Fruit fly (Drosophila melanogaster) whole organism, pupa: ENCODE data around the gene mei-P26.
A peak's percentile ranks its signal among the peaks of the same experiment; 100 is the strongest.

ENCODE experiments used
- CG10348 ChIP-seq: fragments of 200-800 bp; sonication (Bioruptor generic); IDR thresholded peaks from 2 replicates; pipeline ENCODE4 v1.3.6; 2022; ENCODE audit warnings: missing biosample characterization, missing genetic modification characterization
- CG12605 ChIP-seq: fragments of 200-800 bp; sonication (Bioruptor generic); IDR thresholded peaks from 2 replicates; pipeline ENCODE4 v1.3.6; 2022; ENCODE audit warnings: missing biosample characterization, missing genetic modification characterization
- CG13204 ChIP-seq: fragments of 200-800 bp; sonication (Bioruptor generic); optimal IDR thresholded peaks from 2 replicates; lab custom pipeline; 2018; ENCODE audit warnings: missing biosample characterization, mild to moderate bottlenecking, missing genetic modification characterization, moderate library complexity
- CG14655 ChIP-seq: fragments of 200-800 bp; sonication (Bioruptor generic); optimal IDR thresholded peaks from 3 replicates; lab custom pipeline; 2017; ENCODE audit warnings: mild to moderate bottlenecking, missing biosample characterization, missing genetic modification reagents, missing genetic modification characterization
- CG15710 ChIP-seq: fragments of 200-800 bp; sonication (Bioruptor generic); optimal IDR thresholded peaks from 2 replicates; lab custom pipeline; 2018; ENCODE audit warnings: missing biosample characterization, mild to moderate bottlenecking, missing genetic modification characterization, moderate library complexity
- CG32121 ChIP-seq: fragments of 200-800 bp; sonication (Bioruptor generic); IDR thresholded peaks from 2 replicates; pipeline ENCODE4 v1.3.6; 2022; ENCODE audit warnings: missing biosample characterization, missing genetic modification characterization
- CG34367 ChIP-seq: fragments of 200-800 bp; sonication (Bioruptor generic); optimal IDR thresholded peaks from 2 replicates; lab custom pipeline; 2018; ENCODE audit warnings: missing biosample characterization, mild to moderate bottlenecking, missing genetic modification characterization
- CG4496 ChIP-seq: fragments of 200-800 bp; sonication (Bioruptor generic); IDR thresholded peaks from 3 replicates; pipeline ENCODE4 v1.3.6; 2022; ENCODE audit warnings: missing biosample characterization, missing genetic modification characterization
- CG8159 ChIP-seq: fragments of 200-800 bp; sonication (Bioruptor generic); optimal IDR thresholded peaks from 3 replicates; lab custom pipeline; 2018; ENCODE audit warnings: missing biosample characterization, mild to moderate bottlenecking, missing genetic modification characterization, moderate library complexity
- CG8301 ChIP-seq: fragments of 200-800 bp; sonication (Bioruptor generic); optimal IDR thresholded peaks from 2 replicates; lab custom pipeline; 2018; ENCODE audit warnings: missing biosample characterization, mild to moderate bottlenecking, missing genetic modification characterization
- CG9948 ChIP-seq: fragments of 200-800 bp; sonication (Bioruptor generic); optimal IDR thresholded peaks from 2 replicates; lab custom pipeline; 2018; ENCODE audit warnings: missing biosample characterization, mild to moderate bottlenecking, missing genetic modification characterization, moderate library complexity
- D1 ChIP-seq: fragments of 200-800 bp; sonication (Bioruptor generic); optimal IDR thresholded peaks from 2 replicates; lab custom pipeline; 2018; ENCODE audit warnings: missing biosample characterization, mild to moderate bottlenecking, missing genetic modification characterization, moderate library complexity
- EcR ChIP-seq: fragments of 200-800 bp; sonication (Bioruptor generic); optimal IDR thresholded peaks from 3 replicates; lab custom pipeline; 2019; ENCODE audit warnings: missing biosample characterization, missing genetic modification characterization, mild to moderate bottlenecking, moderate library complexity, missing genetic modification reagents
- Ets98B ChIP-seq: fragments of 200-800 bp; sonication (Bioruptor generic); IDR thresholded peaks from 2 replicates; pipeline ENCODE4 v1.3.6; 2022; ENCODE audit warnings: missing biosample characterization, missing genetic modification characterization
- Pif1A ChIP-seq: fragments of 200-800 bp; sonication (Bioruptor generic); optimal IDR thresholded peaks from 3 replicates; lab custom pipeline; 2016; ENCODE audit warnings: missing biosample characterization, missing genetic modification characterization
- Pif1B ChIP-seq: fragments of 200-800 bp; sonication (Bioruptor generic); optimal IDR thresholded peaks from 3 replicates; lab custom pipeline; 2016; ENCODE audit warnings: missing biosample characterization, missing genetic modification characterization
- Snoo ChIP-seq: fragments of 200-800 bp; sonication (Bioruptor generic); optimal IDR thresholded peaks from 3 replicates; lab custom pipeline; 2017; ENCODE audit warnings: missing biosample characterization, mild to moderate bottlenecking, missing genetic modification characterization, inconsistent platforms
- fd96Ca ChIP-seq: fragments of 200-800 bp; sonication (Bioruptor generic); IDR thresholded peaks from 3 replicates; pipeline ENCODE4 v1.3.6; 2022; ENCODE audit warnings: missing biosample characterization, missing genetic modification characterization
- gl ChIP-seq: fragments of 200-800 bp; sonication (Bioruptor generic); optimal IDR thresholded peaks from 2 replicates; lab custom pipeline; 2018; ENCODE audit warnings: missing biosample characterization, mild to moderate bottlenecking, missing genetic modification characterization
- rn ChIP-seq: fragments of 200-800 bp; sonication (Bioruptor generic); IDR thresholded peaks from 2 replicates; pipeline ENCODE4 v1.3.6; 2022; ENCODE audit warnings: missing biosample characterization, missing genetic modification characterization

The mei-P26 gene

dm6 chrX:9220434-9220833 is 57.4 kb downstream of the mei-P26 start:
- TF ChIP-seq Snoo (tag; lab: Kevin White, UChicago) (no peak), CG14655 (peak; percentile 60), CG8159 (tag; lab: Kevin White, UChicago) (no peak), CG9948 (tag; lab: Kevin White, UChicago) (peak; percentile 16), CG12605 (GFP tag; lab: Robert Waterston, UW) (peak; percentile 34; the same call in 1 of the 2 replicates), CG4496 (GFP tag; lab: Robert Waterston, UW) (peak; percentile 83), CG32121 (peak; percentile 75), Ets98B (peak; percentile 79), rn (GFP tag; lab: Robert Waterston, UW) (no peak), fd96Ca (peak; percentile 78; the same call in 2 of the 3 replicates), CG8301 (tag; lab: Kevin White, UChicago) (peak; percentile 44), CG10348 (GFP tag; lab: Robert Waterston, UW) (peak; percentile 66)

- TF ChIP-seq CG14655: peak; percentile 26
- no peak for TF ChIP-seq Pif1A (GFP tag; lab: Kevin White, UChicago)
- TF ChIP-seq CG4496 (GFP tag; lab: Robert Waterston, UW): no peak; the same call in 2 of the 3 replicates
- TF ChIP-seq CG32121: no peak
- no peak for TF ChIP-seq CG15710
- no peak for TF ChIP-seq Snoo (tag; lab: Kevin White, UChicago)
- peak; percentile 31; the same call in 1 of the 2 replicates for TF ChIP-seq Ets98B
- TF ChIP-seq CG10348 (GFP tag; lab: Robert Waterston, UW): no peak
- TF ChIP-seq Pif1B: no peak
Measured at dm6 chrX:9223182-9223581, 60.1 kb downstream of the mei-P26 start, which contains the start of gene t. TSS of gene t (minus strand) at chrX:9223257.

dm6 chrX:9224423-9224822 is 61.4 kb downstream of the mei-P26 start:
- TF ChIP-seq CG12605 (GFP tag; lab: Robert Waterston, UW): no peak
- no peak for TF ChIP-seq Snoo (tag; lab: Kevin White, UChicago)
- 0 out of 3 replicates have a peak, but pooled peaks have one; percentile 20 for TF ChIP-seq CG4496 (GFP tag; lab: Robert Waterston, UW)

dm6 chrX:9225137-9225536 is 62.1 kb downstream of the mei-P26 start, which contains the start of gene CG15370:
TSS of gene CG15370 (plus strand) at chrX:9225437.
- TF ChIP-seq CG8159 (tag; lab: Kevin White, UChicago) (no peak), EcR (GFP tag; lab: Kevin White, UChicago) (no peak), Pif1A (GFP tag; lab: Kevin White, UChicago) (no peak), CG32121 (no peak), Ets98B (no peak), CG10348 (GFP tag; lab: Robert Waterston, UW) (no peak), CG8301 (tag; lab: Kevin White, UChicago) (no peak), D1 (no peak), CG9948 (tag; lab: Kevin White, UChicago) (no peak)

- TF ChIP-seq rn (GFP tag; lab: Robert Waterston, UW): no peak
- TF ChIP-seq CG8159 (tag; lab: Kevin White, UChicago): no peak
- TF ChIP-seq CG10348 (GFP tag; lab: Robert Waterston, UW): no peak
- no peak for TF ChIP-seq gl (tag; lab: Kevin White, UChicago)
- TF ChIP-seq CG4496 (GFP tag; lab: Robert Waterston, UW): no peak
- TF ChIP-seq CG14655: no peak
- TF ChIP-seq fd96Ca: no peak
- no peak for TF ChIP-seq Ets98B
- TF ChIP-seq CG34367 (tag; lab: Kevin White, UChicago): no peak
Measured at dm6 chrX:9226837-9227236, 63.8 kb downstream of the mei-P26 start, which contains the start of gene Gr8a. TSS of gene Gr8a (plus strand) at chrX:9227137.

- TF ChIP-seq CG32121 (no peak), rn (GFP tag; lab: Robert Waterston, UW) (no peak), CG15710 (no peak), CG8159 (tag; lab: Kevin White, UChicago) (no peak), CG9948 (tag; lab: Kevin White, UChicago) (no peak), CG8301 (tag; lab: Kevin White, UChicago) (no peak), D1 (no peak), CG13204 (no peak), fd96Ca (no peak)
Measured at dm6 chrX:9232199-9232598, 69.1 kb downstream of the mei-P26 start, which contains the start of gene CG12121. TSS of gene CG12121 (minus strand) at chrX:9232378.

- TF ChIP-seq CG9948 (tag; lab: Kevin White, UChicago): no peak
- TF ChIP-seq, all 21 proteins: peak for 0
Measured at dm6 chrX:9236485-9236884, 73.4 kb downstream of the mei-P26 start, which contains the start of gene Ir8a. TSS of gene Ir8a (minus strand) at chrX:9236585.
